Worm (Caenorhabditis elegans) whole organism, late embryonic: Measurements from ENCODE around the gene T24B8.7.

Experiments
- C38D4.7 ChIP-seq: fragments of 200-800 bp; sonication (Bioruptor generic); optimal IDR thresholded peaks from 2 replicates; lab custom pipeline; 2018; ENCODE audit warnings: mild to moderate bottlenecking, missing genetic modification characterization, moderate library complexity, missing compliant biosample characterization
- F13H6.1 ChIP-seq: sonication (generic microtip); optimal IDR thresholded peaks from 2 replicates; lab custom pipeline; 2016; ENCODE audit warnings: missing genetic modification characterization, missing compliant biosample characterization
- dve-1 ChIP-seq: sonication (generic microtip); optimal IDR thresholded peaks from 2 replicates; lab custom pipeline; 2017; ENCODE audit warnings: antibody characterized with exemption, mild to moderate bottlenecking, missing genetic modification characterization, missing compliant biosample characterization
- elt-2 ChIP-seq: sonication (generic microtip); optimal IDR thresholded peaks from 2 replicates; lab custom pipeline; 2016; ENCODE audit warnings: missing genetic modification reagents, missing genetic modification characterization, missing compliant biosample characterization
- ets-4 ChIP-seq: sonication (generic microtip); optimal IDR thresholded peaks from 2 replicates; lab custom pipeline; 2016; ENCODE audit warnings: missing genetic modification characterization, missing compliant biosample characterization
- eyg-1 ChIP-seq: sonication (generic microtip); optimal IDR thresholded peaks from 2 replicates; lab custom pipeline; 2016; ENCODE audit warnings: missing genotype, missing genetic modification characterization, missing compliant biosample characterization
- hlh-15 ChIP-seq: sonication (generic microtip); optimal IDR thresholded peaks from 2 replicates; lab custom pipeline; 2016; ENCODE audit warnings: missing genetic modification characterization, missing compliant biosample characterization
- hlh-8 ChIP-seq: sonication (generic microtip); optimal IDR thresholded peaks from 2 replicates; lab custom pipeline; 2016; ENCODE audit warnings: missing genotype, missing genetic modification characterization, missing compliant biosample characterization
- lim-6 ChIP-seq: sonication (generic microtip); optimal IDR thresholded peaks from 2 replicates; lab custom pipeline; 2016; ENCODE audit warnings: missing genetic modification characterization, missing compliant biosample characterization
- nfya-1 ChIP-seq: sonication (generic microtip); optimal IDR thresholded peaks from 2 replicates; lab custom pipeline; 2017; ENCODE audit warnings: missing genetic modification characterization, mild to moderate bottlenecking, missing compliant biosample characterization, antibody characterized with exemption, moderate library complexity
- nhr-11 ChIP-seq: fragments of 150-350 bp; optimal IDR thresholded peaks from 2 replicates; lab custom pipeline; 2014; ENCODE audit warnings: missing biosample characterization, missing genetic modification characterization
- pqm-1 ChIP-seq: sonication (generic microtip); optimal IDR thresholded peaks from 2 replicates; lab custom pipeline; 2016; ENCODE audit warnings: missing genetic modification characterization, missing compliant biosample characterization
- ztf-16 ChIP-seq: sonication (generic microtip); optimal IDR thresholded peaks from 2 replicates; lab custom pipeline; 2017; ENCODE audit warnings: missing genetic modification characterization, missing compliant biosample characterization

DNA sequence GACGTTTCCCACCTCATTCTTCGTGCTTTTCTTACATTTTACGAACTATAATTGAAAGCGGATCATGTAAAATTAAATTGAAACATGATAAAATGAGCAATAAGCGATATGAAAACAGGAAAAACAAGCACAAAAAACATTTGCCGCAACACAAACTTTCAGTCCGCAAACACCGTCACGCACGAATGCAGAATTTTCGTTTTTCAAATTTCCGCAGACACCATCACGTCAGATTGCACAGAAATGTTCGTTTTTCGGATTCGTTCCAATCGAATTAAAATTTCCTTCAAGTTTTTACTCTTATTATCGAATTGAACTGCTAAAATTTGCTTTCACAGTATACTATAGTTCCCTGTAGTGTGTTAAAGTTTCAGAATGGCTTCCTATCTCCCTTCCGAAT, 1.1 kb upstream of the T24B8.7 start, which contains the start of gene chmp-7:
- no peak for TF ChIP-seq hlh-15 (tag; lab: Kevin White, UChicago)
- TF ChIP-seq nhr-11 = no peak
- peak; percentile 70 for TF ChIP-seq nfya-1 (tag; lab: Kevin White, UChicago)
- TF ChIP-seq dve-1 (tag; lab: Kevin White, UChicago) = peak; percentile 22
- TF ChIP-seq ztf-16 = peak; percentile 59
- no peak for TF ChIP-seq lim-6 (tag; lab: Kevin White, UChicago)
- no peak for TF ChIP-seq ets-4 (tag; lab: Kevin White, UChicago)
- peak; percentile 2 for TF ChIP-seq F13H6.1 (tag; lab: Kevin White, UChicago)
- TF ChIP-seq pqm-1 = no peak
- TF ChIP-seq eyg-1 (tag; lab: Kevin White, UChicago) = no peak
- no peak for TF ChIP-seq C38D4.7 (GFP tag; lab: Kevin White, UChicago)
- no peak for TF ChIP-seq elt-2
- TF ChIP-seq hlh-8 (tag; lab: Kevin White, UChicago) = no peak
